Worm (Caenorhabditis elegans) whole organism, L3 larva: ENCODE data around the gene F16G10.3.

Source experiments
- ZK546.5 ChIP-seq: sonication (generic microtip); optimal IDR thresholded peaks from 2 replicates; lab custom pipeline; 2017; ENCODE audit warnings: missing biosample characterization, missing genetic modification characterization
- daf-12 ChIP-seq: fragments of 150-350 bp; optimal IDR thresholded peaks from 2 replicates; lab custom pipeline; 2014; ENCODE audit warnings: missing biosample characterization, missing genetic modification reagents, missing genetic modification characterization
- egl-27 ChIP-seq: sonication (generic microtip); optimal IDR thresholded peaks from 4 replicates; lab custom pipeline; 2017; ENCODE audit warnings: missing biosample characterization, missing genetic modification reagents, missing genetic modification characterization
- elt-3 ChIP-seq, 3 experiments: fragments of 150-350 bp in 1 of 3; sonication (generic microtip) in 2 of 3; optimal IDR thresholded peaks; 2 replicates in 2 of 3; 4 replicates in 1 of 3; lab custom pipeline; 2014 to 2017; ENCODE audit warnings: missing biosample characterization in 3 of 3, missing genetic modification characterization in 3 of 3
- nhr-11 ChIP-seq: fragments of 150-350 bp; optimal IDR thresholded peaks from 2 replicates; lab custom pipeline; 2014; ENCODE audit warnings: missing biosample characterization, missing genetic modification characterization
- nhr-237 ChIP-seq: fragments of 150-350 bp; optimal IDR thresholded peaks from 2 replicates; lab custom pipeline; 2014; ENCODE audit warnings: missing biosample characterization, missing genetic modification characterization
- nhr-76 ChIP-seq: fragments of 150-350 bp; sonication (generic microtip); optimal IDR thresholded peaks from 5 replicates; lab custom pipeline; 2014; ENCODE audit warnings: missing biosample characterization, missing genetic modification characterization
- nhr-77 ChIP-seq: fragments of 150-350 bp; optimal IDR thresholded peaks from 2 replicates; lab custom pipeline; 2014; ENCODE audit warnings: missing biosample characterization, missing genetic modification characterization
- pha-4 ChIP-seq: fragments of 150-350 bp; optimal IDR thresholded peaks from 2 replicates; lab custom pipeline; 2014; ENCODE audit warnings: missing biosample characterization, missing genetic modification reagents, missing genetic modification characterization
- sea-2 ChIP-seq: fragments of 150-350 bp; sonication (generic microtip); optimal IDR thresholded peaks from 4 replicates; lab custom pipeline; 2014; ENCODE audit warnings: missing biosample characterization, missing genetic modification reagents, missing genetic modification characterization

DNA sequence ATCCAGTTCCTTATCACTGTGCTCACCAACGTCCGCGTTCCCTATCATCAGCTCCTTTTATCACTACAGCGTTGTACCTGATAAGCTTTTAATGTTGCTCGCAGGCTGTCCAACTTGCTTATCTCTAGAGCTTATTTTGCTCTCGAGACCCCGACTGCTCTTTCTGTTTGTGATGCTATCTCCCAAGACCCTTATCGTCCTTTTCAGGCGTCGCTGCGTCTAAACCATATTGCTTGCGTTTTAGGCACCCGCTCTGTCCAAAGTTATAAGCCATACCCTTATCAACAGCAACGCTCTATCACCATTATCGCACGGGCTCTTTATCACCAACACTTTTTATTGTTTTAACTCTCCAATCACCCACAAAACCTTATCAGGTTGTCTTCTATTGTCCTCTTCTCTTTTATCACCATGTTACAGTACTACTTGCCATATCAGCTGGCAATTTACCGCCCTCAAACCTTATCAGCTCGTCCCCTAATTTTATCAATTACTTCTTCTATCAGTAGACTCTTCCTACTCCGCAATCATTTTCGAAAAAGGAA lies 6.3 kb downstream of the F16G10.3 start:
- TF ChIP-seq sea-2 (GFP tag; lab: Kevin White, UChicago) (no peak), ZK546.5 (tag; lab: Kevin White, UChicago) (no peak), nhr-237 (tag; lab: Kevin White, UChicago) (no peak), nhr-77 (no peak), elt-3 (tag; optimal IDR thresholded peaks at IDR 0.05; lab: Kevin White, UChicago) (no peak), nhr-11 (tag; lab: Kevin White, UChicago) (no peak), nhr-76 (no peak), egl-27 (tag; lab: Kevin White, UChicago) (peak; percentile 93), daf-12 (tag; lab: Kevin White, UChicago) (no peak), pha-4 (peak; percentile 79)
